Fruit fly (Drosophila melanogaster): Measurements from ENCODE around the gene CG6661.

CG6661 gene

DNA sequence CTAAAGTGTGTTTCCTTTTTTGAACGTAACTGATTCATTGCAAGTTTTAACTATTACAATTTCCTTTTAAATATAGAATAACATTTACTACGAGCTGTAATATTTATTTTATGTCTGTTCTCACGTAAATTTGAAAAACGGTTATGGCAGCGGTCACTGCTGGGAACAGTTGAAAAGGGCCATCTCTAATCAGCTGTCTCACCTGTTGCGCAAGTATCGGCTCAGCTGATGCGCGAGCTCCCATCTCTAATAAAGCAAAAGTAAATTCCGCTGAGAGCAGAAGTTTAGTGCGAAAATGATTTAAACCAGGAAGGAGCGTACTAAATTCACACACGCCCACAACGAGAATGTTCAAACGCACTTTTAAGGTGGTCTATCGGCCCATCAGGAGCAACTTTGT is 37.0 kb downstream of the CG6661 start, which contains the start of gene Pex1 (continued):
- TF ChIP-seq CG34224 (GFP tag; IDR thresholded peaks at IDR 0.05; ENCODE audit: partially characterized antibody) (peak; percentile 94), dmrt11E (tag; optimal IDR thresholded peaks at IDR 0.05) (no peak), ash1 (GFP tag; optimal IDR thresholded peaks at IDR 0.05) (no peak), CG7928 (GFP tag; optimal IDR thresholded peaks at IDR 0.05) (no peak), CG14441 (GFP tag; IDR thresholded peaks at IDR 0.05) (no peak), sens (GFP tag) (peak; percentile 67), CG2678 (tag; optimal IDR thresholded peaks at IDR 0.05) (no peak), eyg (GFP tag; optimal IDR thresholded peaks at IDR 0.05) (no peak), CG2129 (GFP tag; IDR thresholded peaks at IDR 0.05; ENCODE audit: partially characterized antibody) (peak; percentile 50), knrl (GFP tag; IDR thresholded peaks at IDR 0.05; ENCODE audit: partially characterized antibody) (peak; percentile 78), Opbp (GFP tag; IDR thresholded peaks at IDR 0.05; ENCODE audit: partially characterized antibody) (peak; percentile 92), CG10654 (GFP tag; optimal IDR thresholded peaks at IDR 0.05) (peak; percentile 0), CG8290 (GFP tag; optimal IDR thresholded peaks at IDR 0.05) (no peak), CG8290 (tag; optimal IDR thresholded peaks at IDR 0.05) (no peak), CG1603 (tag; optimal IDR thresholded peaks at IDR 0.05) (peak; percentile 62), NK7.1 (GFP tag; optimal IDR thresholded peaks at IDR 0.05) (no peak), ken (GFP tag; IDR thresholded peaks at IDR 0.05) (peak; percentile 47; the same call in 1 of the 3 replicates), peb (GFP tag; IDR thresholded peaks at IDR 0.05) (no peak), CG16779 (GFP tag; IDR thresholded peaks at IDR 0.05) (no peak), HmgZ (tag; optimal IDR thresholded peaks at IDR 0.05) (peak; percentile 37), Atf6 (GFP tag; IDR thresholded peaks at IDR 0.05) (no peak), dpn (GFP tag; optimal IDR thresholded peaks at IDR 0.05) (peak in 1 of 2 experiments; percentile 12), rib (GFP tag; IDR thresholded peaks at IDR 0.05) (peak; percentile 58), CG30403 (GFP tag; optimal IDR thresholded peaks at IDR 0.05) (peak; percentile 13), yki (optimal IDR thresholded peaks at IDR 0.05) (no peak), CG34422 (GFP tag; IDR thresholded peaks at IDR 0.05) (peak; percentile 57; the same call in 2 of the 3 replicates), Hr51 (GFP tag; optimal IDR thresholded peaks at IDR 0.05) (peak in 1 of 2 experiments; percentile 8), CG9797 (GFP tag; optimal IDR thresholded peaks at IDR 0.05) (peak; percentile 22), Sry-β (GFP tag; optimal IDR thresholded peaks at IDR 0.05) (no peak), Bgb (GFP tag; IDR thresholded peaks at IDR 0.05; ENCODE audit: partially characterized antibody) (peak; percentile 80), CG5180 (GFP tag; optimal IDR thresholded peaks at IDR 0.05) (no peak), Asciz (GFP tag; optimal IDR thresholded peaks at IDR 0.05) (no peak), CG31441 (GFP tag; IDR thresholded peaks at IDR 0.05) (no peak; the same call in 1 of the 2 replicates), ssp (GFP tag; IDR thresholded peaks at IDR 0.05) (no peak), inv (GFP tag; IDR thresholded peaks at IDR 0.05; ENCODE audit: partially characterized antibody) (peak; percentile 66), CG7786 (GFP tag; optimal IDR thresholded peaks at IDR 0.05) (no peak), ftz-f1 (GFP tag; optimal IDR thresholded peaks at IDR 0.05) (no peak), phol (tag; optimal IDR thresholded peaks at IDR 0.05) (peak; percentile 30), stwl (tag; optimal IDR thresholded peaks at IDR 0.05) (peak; percentile 72), CG12659 (GFP tag; optimal IDR thresholded peaks at IDR 0.05) (peak; percentile 20), stc (GFP tag; IDR thresholded peaks at IDR 0.05) (peak; percentile 34; the same call in 1 of the 2 replicates), hb (GFP tag; IDR thresholded peaks at IDR 0.05; ENCODE audit: partially characterized antibody) (no peak; the same call in 2 of the 3 replicates), Adf1 (GFP tag; IDR thresholded peaks at IDR 0.05) (no peak), sr (GFP tag; IDR thresholded peaks at IDR 0.05) (no peak), CG14014 (GFP tag; IDR thresholded peaks at IDR 0.05) (peak; percentile 14; the same call in 1 of the 2 replicates), CG9876 (GFP tag; optimal IDR thresholded peaks at IDR 0.05) (no peak), HLH4C (GFP tag; IDR thresholded peaks at IDR 0.05; ENCODE audit: partially characterized antibody) (peak; percentile 74; the same call in 2 of the 3 replicates), lbe (GFP tag; optimal IDR thresholded peaks at IDR 0.05) (peak; percentile 15), pum (GFP tag; optimal IDR thresholded peaks at IDR 0.05) (no peak), CG17912 (GFP tag; optimal IDR thresholded peaks at IDR 0.05) (no peak), CG9817 (tag; optimal IDR thresholded peaks at IDR 0.05) (no peak)
